Worm (Caenorhabditis elegans) whole organism, L1 larva: ENCODE data around the gene F10G7.10.

Experiments used
- C16A3.4 ChIP-seq: fragments of 150-350 bp; optimal IDR thresholded peaks from 2 replicates; lab custom pipeline; 2014; ENCODE audit warnings: missing biosample characterization, missing genetic modification characterization
- Y116A8C.19 ChIP-seq: sonication (generic microtip); optimal IDR thresholded peaks from 2 replicates; lab custom pipeline; 2016; ENCODE audit warnings: missing compliant biosample characterization, missing genetic modification characterization, borderline replicate concordance
- aha-1 ChIP-seq: fragments of 150-350 bp; optimal IDR thresholded peaks from 2 replicates; lab custom pipeline; 2014; ENCODE audit warnings: missing biosample characterization, missing genetic modification characterization
- aly-2 ChIP-seq: fragments of 150-350 bp; optimal IDR thresholded peaks from 2 replicates; lab custom pipeline; 2014; ENCODE audit warnings: missing biosample characterization, missing genetic modification characterization
- ama-1 ChIP-seq: fragments of 150-350 bp; optimal IDR thresholded peaks from 2 replicates; lab custom pipeline; 2014
- blmp-1 ChIP-seq: fragments of 150-350 bp; optimal IDR thresholded peaks from 2 replicates; lab custom pipeline; 2014; ENCODE audit warnings: missing biosample characterization, missing genetic modification characterization
- ceh-8 ChIP-seq: fragments of 200-800 bp; sonication (Bioruptor generic); optimal IDR thresholded peaks from 2 replicates; lab custom pipeline; 2018; ENCODE audit warnings: mild to moderate bottlenecking, missing genetic modification characterization, moderate library complexity, missing compliant biosample characterization
- dpl-1 ChIP-seq, 3 experiments: fragments of 150-350 bp in 2 of 3; sonication (generic microtip) in 1 of 3; optimal IDR thresholded peaks; 2 replicates each; lab custom pipeline; 2014 to 2017; ENCODE audit warnings: missing biosample characterization in 3 of 3, missing genetic modification characterization in 3 of 3, missing genetic modification reagents in 3 of 3
- efl-3 ChIP-seq: fragments of 200-800 bp; sonication (Bioruptor generic); optimal IDR thresholded peaks from 2 replicates; lab custom pipeline; 2018; ENCODE audit warnings: mild to moderate bottlenecking, missing genetic modification characterization, missing compliant biosample characterization
- egl-13 ChIP-seq: sonication (generic microtip); optimal IDR thresholded peaks from 2 replicates; lab custom pipeline; 2016; ENCODE audit warnings: missing genotype, missing genetic modification reagents, missing genetic modification characterization, missing compliant biosample characterization
- egl-27 ChIP-seq, 2 experiments: fragments of 150-350 bp in 1 of 2; sonication (generic microtip); optimal IDR thresholded peaks; 3 replicates each; lab custom pipeline; 2017 to 2018; ENCODE audit warnings: missing biosample characterization in 2 of 2, missing genetic modification characterization in 2 of 2, missing genetic modification reagents in 2 of 2
- elt-2 ChIP-seq: sonication (generic microtip); optimal IDR thresholded peaks from 2 replicates; lab custom pipeline; 2016; ENCODE audit warnings: missing genetic modification characterization, mild to moderate bottlenecking, inconsistent platforms, missing compliant biosample characterization, missing genetic modification reagents
- ets-5 ChIP-seq: fragments of 200-800 bp; sonication (Bioruptor generic); IDR thresholded peaks from 2 replicates; pipeline ENCODE4 v1.3.6; 2022; ENCODE audit warnings: missing genetic modification characterization, missing compliant biosample characterization
- grh-1 ChIP-seq: fragments of 200-800 bp; sonication (Bioruptor generic); IDR thresholded peaks from 2 replicates; pipeline ENCODE4 v1.3.6; 2022; ENCODE audit warnings: missing genetic modification reagents, missing genetic modification characterization, missing compliant biosample characterization
- hlh-4 ChIP-seq: sonication (generic microtip); optimal IDR thresholded peaks from 2 replicates; lab custom pipeline; 2016; ENCODE audit warnings: mild to moderate bottlenecking, missing genetic modification characterization, missing compliant biosample characterization
- hpl-2 ChIP-seq: fragments of 150-350 bp; optimal IDR thresholded peaks from 2 replicates; lab custom pipeline; 2014; ENCODE audit warnings: missing biosample characterization, missing genetic modification reagents, missing genetic modification characterization
- irx-1 ChIP-seq: sonication (generic microtip); optimal IDR thresholded peaks from 2 replicates; lab custom pipeline; 2016; ENCODE audit warnings: missing genetic modification characterization, missing compliant biosample characterization
- isw-1 ChIP-seq: fragments of 200-800 bp; sonication (Bioruptor generic); IDR thresholded peaks from 2 replicates; pipeline ENCODE4 v1.3.6; 2022; ENCODE audit warnings: missing genetic modification characterization, missing compliant biosample characterization
- jun-1 ChIP-seq: fragments of 150-350 bp; optimal IDR thresholded peaks from 2 replicates; lab custom pipeline; 2014; ENCODE audit warnings: missing biosample characterization, missing genetic modification reagents, missing genetic modification characterization
- lin-14 ChIP-seq: fragments of 200-800 bp; sonication (Bioruptor generic); optimal IDR thresholded peaks from 2 replicates; lab custom pipeline; 2018; ENCODE audit warnings: mild to moderate bottlenecking, missing genetic modification characterization, moderate library complexity, missing compliant biosample characterization
- lin-15B ChIP-seq: fragments of 150-350 bp; sonication (generic microtip); optimal IDR thresholded peaks from 3 replicates; lab custom pipeline; 2014; ENCODE audit warnings: missing biosample characterization, missing genetic modification characterization
- lin-35 ChIP-seq, 2 experiments: fragments of 150-350 bp; optimal IDR thresholded peaks; 2 replicates each; lab custom pipeline; 2014; ENCODE audit warnings: missing biosample characterization in 2 of 2, missing genetic modification characterization in 2 of 2, missing genetic modification reagents in 2 of 2
- lin-39 ChIP-seq: fragments of 150-350 bp; optimal IDR thresholded peaks from 2 replicates; lab custom pipeline; 2014; ENCODE audit warnings: missing biosample characterization, missing genetic modification reagents, missing genetic modification characterization
- lsy-2 ChIP-seq, 2 experiments: fragments of 150-350 bp; optimal IDR thresholded peaks; 2 replicates each; lab custom pipeline; 2014; ENCODE audit warnings: missing biosample characterization in 2 of 2, missing genetic modification characterization in 2 of 2
- mdl-1 ChIP-seq, 2 experiments: fragments of 150-350 bp; optimal IDR thresholded peaks; 2 replicates each; lab custom pipeline; 2014 to 2017; ENCODE audit warnings: missing biosample characterization in 2 of 2, missing genetic modification characterization in 2 of 2, inconsistent platforms in 1 of 2
- nhr-11 ChIP-seq: fragments of 150-350 bp; optimal IDR thresholded peaks from 2 replicates; lab custom pipeline; 2014; ENCODE audit warnings: missing biosample characterization, missing genetic modification characterization
- nhr-12 ChIP-seq: sonication (generic microtip); optimal IDR thresholded peaks from 2 replicates; lab custom pipeline; 2017; ENCODE audit warnings: missing biosample characterization, missing genetic modification characterization
- nhr-19 ChIP-seq: fragments of 200-800 bp; sonication (Bioruptor generic); conservative IDR thresholded peaks from 2 replicates; pipeline ENCODE4 v1.3.6; 2022; ENCODE audit warnings: missing genetic modification characterization, missing compliant biosample characterization
- nhr-20 ChIP-seq: sonication (generic microtip); optimal IDR thresholded peaks from 2 replicates; lab custom pipeline; 2016; ENCODE audit warnings: mild to moderate bottlenecking, missing genetic modification characterization, missing compliant biosample characterization
- nhr-47 ChIP-seq: sonication (generic microtip); optimal IDR thresholded peaks from 2 replicates; lab custom pipeline; 2016; ENCODE audit warnings: mild to moderate bottlenecking, missing genetic modification characterization, moderate library complexity, missing compliant biosample characterization
- nhr-71 ChIP-seq: sonication (generic microtip); optimal IDR thresholded peaks from 2 replicates; lab custom pipeline; 2016; ENCODE audit warnings: mild to moderate bottlenecking, missing genetic modification characterization, moderate library complexity, missing compliant biosample characterization
- nhr-77 ChIP-seq: fragments of 150-350 bp; optimal IDR thresholded peaks from 2 replicates; lab custom pipeline; 2014; ENCODE audit warnings: missing biosample characterization, missing genetic modification characterization
- nhr-85 ChIP-seq: sonication (generic microtip); peaks from one replicate; lab custom pipeline; 2016; ENCODE audit warnings: missing genetic modification characterization, inconsistent platforms, missing compliant biosample characterization
- nhr-90 ChIP-seq: sonication (generic microtip); optimal IDR thresholded peaks from 2 replicates; lab custom pipeline; 2016; ENCODE audit warnings: mild to moderate bottlenecking, missing genetic modification characterization, missing compliant biosample characterization; ENCODE audit not compliant: poor library complexity
- pag-3 ChIP-seq: sonication (generic microtip); optimal IDR thresholded peaks from 2 replicates; lab custom pipeline; 2017; ENCODE audit warnings: missing genetic modification characterization, mild to moderate bottlenecking, missing compliant biosample characterization, antibody characterized with exemption, borderline replicate concordance; ENCODE audit not compliant: insufficient read depth
- pax-3 ChIP-seq: fragments of 200-800 bp; sonication (Bioruptor generic); optimal IDR thresholded peaks from 2 replicates; lab custom pipeline; 2018; ENCODE audit warnings: mild to moderate bottlenecking, missing genetic modification characterization, moderate library complexity, missing compliant biosample characterization
- snu-23 ChIP-seq: sonication (generic microtip); optimal IDR thresholded peaks from 2 replicates; lab custom pipeline; 2016; ENCODE audit warnings: missing genetic modification characterization, missing compliant biosample characterization
- swsn-7 ChIP-seq: sonication (generic microtip); optimal IDR thresholded peaks from 2 replicates; lab custom pipeline; 2016; ENCODE audit warnings: missing genetic modification characterization, missing compliant biosample characterization
- unc-62 ChIP-seq: fragments of 150-350 bp; optimal IDR thresholded peaks from 2 replicates; lab custom pipeline; 2014; ENCODE audit warnings: missing biosample characterization, missing genetic modification reagents, missing genetic modification characterization
- xbp-1 ChIP-seq: sonication (generic microtip); optimal IDR thresholded peaks from 2 replicates; lab custom pipeline; 2016; ENCODE audit warnings: missing genetic modification characterization, missing compliant biosample characterization
- zag-1 ChIP-seq: fragments of 150-350 bp; optimal IDR thresholded peaks from 2 replicates; lab custom pipeline; 2014; ENCODE audit warnings: missing biosample characterization, missing genetic modification characterization
- zip-4 ChIP-seq: fragments of 200-800 bp; sonication (Bioruptor generic); optimal IDR thresholded peaks from 2 replicates; lab custom pipeline; 2018; ENCODE audit warnings: mild to moderate bottlenecking, missing genetic modification characterization, moderate library complexity, missing compliant biosample characterization
- ztf-4 ChIP-seq: fragments of 150-350 bp; optimal IDR thresholded peaks from 2 replicates; lab custom pipeline; 2014; ENCODE audit warnings: missing biosample characterization, missing genetic modification characterization

Gene F10G7.10

ce11 chrII:4756751-4757150 lies 30.7 kb upstream of the F10G7.10 start, which contains the start of gene C27D9.2:
Gene C27D9.2 (minus strand): TSS chrII:4756851.
- TF ChIP-seq pax-3 (tag; lab: Kevin White, UChicago) (no peak), ama-1 (lab: Kevin White, UChicago) (no peak), Y116A8C.19 (tag; lab: Kevin White, UChicago) (no peak), jun-1 (tag; lab: Kevin White, UChicago) (no peak), mdl-1 (tag; optimal IDR thresholded peaks at IDR 0.05; lab: Kevin White, UChicago) (no peak), zip-4 (no peak), zag-1 (no peak), lin-39 (tag; lab: Kevin White, UChicago) (no peak), swsn-7 (tag; lab: Kevin White, UChicago) (no peak)

- TF ChIP-seq egl-27 (tag; optimal IDR thresholded peaks at IDR 0.05; lab: Kevin White, UChicago) = no peak
- TF ChIP-seq ceh-8 = no peak
- TF ChIP-seq elt-2 (tag; lab: Kevin White, UChicago) = no peak
- no peak for TF ChIP-seq C16A3.4 (tag; lab: Kevin White, UChicago)
- TF ChIP-seq egl-13 = no peak
- TF ChIP-seq lin-15B (tag; lab: Kevin White, UChicago) = no peak
- no peak for TF ChIP-seq hpl-2 (GFP tag; lab: Kevin White, UChicago)
- no peak for TF ChIP-seq aly-2 (tag; lab: Kevin White, UChicago)
- TF ChIP-seq unc-62 = no peak
Observed at ce11 chrII:4755654-4756053, 29.6 kb upstream of the F10G7.10 start.

ce11 chrII:4753133-4753532 lies 27.1 kb upstream of the F10G7.10 start, which contains the start of gene C27D9.1:
Gene C27D9.1 (plus strand): TSS chrII:4753413.
- no peak for TF ChIP-seq aha-1 (tag; lab: Kevin White, UChicago)
- no peak for TF ChIP-seq lin-14 (GFP tag; lab: Kevin White, UChicago)

- peak; percentile 8 for TF ChIP-seq nhr-85 (tag; lab: Kevin White, UChicago)
- no peak for TF ChIP-seq ets-5 (GFP tag; lab: Robert Waterston, UW)
- no peak for TF ChIP-seq nhr-11 (tag; lab: Kevin White, UChicago)
- no peak for TF ChIP-seq hlh-4 (tag; lab: Kevin White, UChicago)
Observed at ce11 chrII:4752257-4752728, 26.2 kb upstream of the F10G7.10 start, which contains the start of gene F41C3.1. Gene F41C3.1 (plus strand): TSS chrII:4752307.

- TF ChIP-seq lin-14 (GFP tag; lab: Kevin White, UChicago) (peak; percentile 17), nhr-47 (tag; lab: Kevin White, UChicago) (peak; percentile 26), nhr-12 (tag; lab: Kevin White, UChicago) (no peak), grh-1 (GFP tag; lab: Robert Waterston, UW) (no peak), pax-3 (tag; lab: Kevin White, UChicago) (no peak), ztf-4 (tag; lab: Kevin White, UChicago) (no peak), lin-39 (tag; lab: Kevin White, UChicago) (no peak), irx-1 (tag; lab: Kevin White, UChicago) (no peak), zag-1 (no peak), nhr-71 (tag; lab: Kevin White, UChicago) (peak; percentile 22), nhr-85 (tag; lab: Kevin White, UChicago) (peak; percentile 83), nhr-20 (peak; percentile 18), isw-1 (GFP tag; lab: Robert Waterston, UW) (no peak), lin-35 (GFP tag; optimal IDR thresholded peaks at IDR 0.05; lab: Kevin White, UChicago) (no peak), Y116A8C.19 (tag; lab: Kevin White, UChicago) (no peak), nhr-19 (no peak; the same call in 1 of the 2 replicates), efl-3 (GFP tag; lab: Kevin White, UChicago) (no peak), lsy-2 (tag; optimal IDR thresholded peaks at IDR 0.05; lab: Kevin White, UChicago) (peak in 1 of 2 experiments; percentile 58), nhr-90 (peak; percentile 56), zip-4 (no peak), blmp-1 (tag; lab: Kevin White, UChicago) (no peak), ceh-8 (no peak), xbp-1 (tag; lab: Kevin White, UChicago) (no peak), snu-23 (GFP tag; lab: Kevin White, UChicago) (peak; percentile 6), C16A3.4 (tag; lab: Kevin White, UChicago) (no peak), nhr-77 (tag; lab: Kevin White, UChicago) (no peak), dpl-1 (GFP tag; optimal IDR thresholded peaks at IDR 0.05; lab: Kevin White, UChicago) (no peak), aly-2 (tag; lab: Kevin White, UChicago) (no peak), pag-3 (tag; lab: Kevin White, UChicago) (no peak), swsn-7 (tag; lab: Kevin White, UChicago) (no peak)
Observed at ce11 chrII:4749581-4749980, 23.5 kb upstream of the F10G7.10 start, which contains the start of gene F41C3.2. Gene F41C3.2 (plus strand): TSS chrII:4749968.
